Fruit fly (Drosophila melanogaster) whole organism, adult: ENCODE data around the gene CG43638.

Source experiments
- CG11617 ChIP-seq: fragments of 200-800 bp; sonication (Bioruptor generic); optimal IDR thresholded peaks from 2 replicates; lab custom pipeline; 2017; ENCODE audit warnings: mild to moderate bottlenecking, missing biosample characterization, missing genetic modification reagents, missing genetic modification characterization
- CG12768 ChIP-seq: fragments of 200-800 bp; sonication (Bioruptor generic); optimal IDR thresholded peaks from 2 replicates; lab custom pipeline; 2017; ENCODE audit warnings: missing biosample characterization, missing genetic modification characterization, mild to moderate bottlenecking, moderate library complexity, missing genetic modification reagents
- CG1620 ChIP-seq: fragments of 200-800 bp; sonication (Bioruptor generic); optimal IDR thresholded peaks from 2 replicates; lab custom pipeline; 2016; ENCODE audit warnings: missing biosample characterization, missing genetic modification characterization
- CG33017 ChIP-seq: fragments of 200-800 bp; sonication (Bioruptor generic); optimal IDR thresholded peaks from 2 replicates; lab custom pipeline; 2018; ENCODE audit warnings: missing biosample characterization, mild to moderate bottlenecking, missing genetic modification characterization, moderate library complexity
- CG5204 ChIP-seq: fragments of 200-800 bp; sonication (Bioruptor generic); optimal IDR thresholded peaks from 2 replicates; lab custom pipeline; 2016; ENCODE audit warnings: missing biosample characterization, missing genetic modification characterization
- CG7101 ChIP-seq: fragments of 200-800 bp; sonication (Bioruptor generic); optimal IDR thresholded peaks from 2 replicates; lab custom pipeline; 2018; ENCODE audit warnings: missing biosample characterization, mild to moderate bottlenecking, missing genetic modification characterization, moderate library complexity
- Crg-1 ChIP-seq: fragments of 200-800 bp; sonication (Bioruptor generic); optimal IDR thresholded peaks from 2 replicates; lab custom pipeline; 2016; ENCODE audit warnings: missing biosample characterization, missing genetic modification characterization
- Mnt ChIP-seq: fragments of 200-800 bp; sonication (Bioruptor generic); optimal IDR thresholded peaks from 2 replicates; lab custom pipeline; 2016; ENCODE audit warnings: missing biosample characterization, mild to moderate bottlenecking, missing genetic modification characterization
- cnc ChIP-seq, 2 experiments: fragments of >200 bp; optimal IDR thresholded peaks; 2 replicates each; lab custom pipeline; 2017
- kay ChIP-seq: fragments of 200-800 bp; sonication (Bioruptor generic); peaks from one replicate; lab custom pipeline; 2016; ENCODE audit warnings: missing biosample characterization, missing genetic modification characterization, borderline replicate concordance
- ovo ChIP-seq: fragments of 200-800 bp; sonication (Bioruptor generic); optimal IDR thresholded peaks from 2 replicates; lab custom pipeline; 2016; ENCODE audit warnings: missing biosample characterization, missing genetic modification characterization
- pad ChIP-seq: fragments of 200-800 bp; sonication (Bioruptor generic); optimal IDR thresholded peaks from 3 replicates; lab custom pipeline; 2017; ENCODE audit warnings: missing biosample characterization, missing genetic modification characterization, mild to moderate bottlenecking, moderate library complexity, missing genetic modification reagents
- tj ChIP-seq: fragments of 200-800 bp; sonication (Bioruptor generic); optimal IDR thresholded peaks from 3 replicates; lab custom pipeline; 2017; ENCODE audit warnings: missing biosample characterization, mild to moderate bottlenecking, missing genetic modification characterization, moderate library complexity

DNA sequence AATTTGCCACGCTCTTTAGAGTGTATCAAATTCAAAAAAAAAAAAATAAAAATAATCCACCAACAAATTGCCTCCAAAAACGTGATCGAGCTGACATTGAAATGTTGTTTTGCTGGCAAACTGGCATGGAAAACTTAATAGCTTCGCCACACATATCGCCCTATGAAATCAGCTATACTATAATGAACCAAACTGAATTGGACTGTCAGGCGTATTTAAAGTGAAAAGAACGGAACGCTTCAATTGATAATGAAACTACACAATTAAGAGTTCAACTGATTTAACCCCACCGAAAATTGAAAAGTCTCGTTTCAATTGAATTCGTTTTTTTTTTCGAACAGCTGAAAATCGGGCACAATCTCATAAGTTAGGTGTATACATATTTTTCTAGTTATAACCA, 5.3 kb upstream of the CG43638 start:
- TF ChIP-seq CG7101 (no peak), cnc (optimal IDR thresholded peaks at IDR 0.05; lab: Kevin White, UChicago) (no peak), pad (GFP tag; lab: Kevin White, UChicago) (no peak), CG33017 (tag; lab: Kevin White, UChicago) (no peak), kay (GFP tag; lab: Kevin White, UChicago) (no peak), CG1620 (GFP tag; lab: Kevin White, UChicago) (no peak), CG11617 (GFP tag; lab: Kevin White, UChicago) (no peak), Mnt (GFP tag; lab: Kevin White, UChicago) (no peak), Crg-1 (GFP tag; lab: Kevin White, UChicago) (no peak), ovo (GFP tag; lab: Kevin White, UChicago) (no peak), CG12768 (GFP tag; lab: Kevin White, UChicago) (no peak), tj (GFP tag; lab: Kevin White, UChicago) (no peak), CG5204 (GFP tag; lab: Kevin White, UChicago) (no peak)
